Fruit fly (Drosophila melanogaster): ENCODE measurements around the gene SclA.
A peak's percentile ranks its signal among the peaks of the same experiment; 100 is the strongest.

SclA gene

DNA sequence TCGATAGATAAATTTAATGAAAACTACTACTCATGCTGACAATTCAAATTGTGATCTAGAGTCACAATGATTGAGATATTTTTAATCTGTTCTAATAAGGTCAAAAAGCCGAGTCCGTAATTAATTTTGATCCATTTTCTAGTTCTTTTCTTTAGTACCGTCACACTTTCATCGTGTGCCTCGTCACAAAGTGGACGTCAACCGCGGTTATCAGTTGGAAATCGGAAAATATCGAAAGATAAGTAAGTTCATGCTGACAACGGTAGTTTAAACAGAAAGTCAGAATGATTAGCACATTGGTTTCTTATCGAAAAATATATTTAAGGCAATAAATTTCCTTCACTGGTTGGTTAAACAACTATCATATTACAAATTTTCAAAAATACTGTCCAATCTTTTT lies 12.7 kb downstream of the SclA start:
- no peak for TF ChIP-seq CG17801 (GFP tag; optimal IDR thresholded peaks at IDR 0.05; ENCODE audit: partially characterized antibody)

DNA sequence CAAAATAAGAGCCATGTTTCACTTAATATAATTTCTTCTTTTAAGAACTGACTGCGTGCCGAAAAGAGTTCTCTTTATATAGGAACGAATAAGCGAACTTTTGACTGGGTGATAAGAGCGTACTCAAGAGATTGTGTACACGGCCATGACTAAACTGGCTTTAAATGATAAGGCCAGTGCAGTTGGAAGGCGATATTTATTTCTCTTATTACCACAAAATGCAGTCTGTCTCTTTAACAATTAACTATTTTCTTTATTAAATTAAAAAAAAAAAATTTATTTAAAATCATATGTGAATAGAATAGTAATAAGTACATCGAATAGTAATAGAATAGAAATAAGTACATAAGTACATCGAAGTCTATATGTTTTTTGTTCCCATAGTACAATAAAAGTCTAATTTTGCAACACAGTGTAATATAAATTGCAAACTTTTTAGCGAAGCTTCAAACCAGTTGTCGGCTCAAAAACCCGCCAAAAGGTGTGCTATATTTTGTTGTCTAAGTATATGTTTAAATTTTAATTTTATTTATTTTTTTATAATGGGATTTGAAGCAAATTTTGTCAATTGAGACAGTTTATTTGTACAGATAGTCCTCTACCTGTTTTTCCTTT lies 14.7 kb downstream of the SclA start, which contains the start of gene CG31810:
Gene CG31810 (minus strand): TSS at position 51 of the 615 bp plus-strand sequence.
- TF ChIP-seq CG17801 (GFP tag; optimal IDR thresholded peaks at IDR 0.05; ENCODE audit: partially characterized antibody) = no peak

DNA sequence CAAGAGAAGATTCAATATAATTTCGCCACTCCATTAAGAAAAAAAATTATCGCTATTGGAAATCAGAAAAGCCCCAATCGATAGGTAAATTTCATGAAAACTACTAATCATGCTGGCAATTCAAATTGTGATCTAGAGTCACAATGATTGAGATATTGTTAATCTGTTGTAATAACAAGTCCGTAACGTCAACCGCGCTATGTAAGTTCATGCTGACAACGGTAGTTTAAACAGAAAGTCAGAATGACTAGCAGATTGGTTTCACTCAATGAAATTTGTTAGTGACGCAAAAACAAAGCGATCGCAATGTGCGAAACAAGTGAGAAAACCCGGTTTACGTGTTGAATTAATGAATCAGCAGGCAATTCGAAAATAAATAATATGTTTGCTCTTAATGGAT lies 19.4 kb downstream of the SclA start:
- TF ChIP-seq CG17801 (GFP tag; optimal IDR thresholded peaks at IDR 0.05; ENCODE audit: partially characterized antibody) = no peak

DNA sequence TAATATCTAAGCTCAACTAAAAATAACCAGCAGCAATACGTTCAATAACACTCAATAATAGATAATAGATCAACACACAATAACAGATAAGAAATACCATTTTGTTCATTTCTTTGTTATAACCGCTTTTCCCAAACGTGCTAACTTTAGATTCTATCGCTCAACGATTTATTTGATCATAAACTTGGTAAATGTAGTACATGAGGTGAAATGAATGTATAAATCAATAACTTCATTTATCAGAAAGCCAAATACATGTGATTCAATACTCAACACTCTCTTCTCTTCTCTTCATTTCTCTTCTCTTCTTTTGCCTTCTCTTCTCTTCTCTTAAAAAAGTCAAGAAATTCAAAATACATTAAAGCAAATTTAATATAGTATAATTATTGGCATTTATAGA lies 19.9 kb downstream of the SclA start:
- no peak for TF ChIP-seq CG17801 (GFP tag; optimal IDR thresholded peaks at IDR 0.05; ENCODE audit: partially characterized antibody)

DNA sequence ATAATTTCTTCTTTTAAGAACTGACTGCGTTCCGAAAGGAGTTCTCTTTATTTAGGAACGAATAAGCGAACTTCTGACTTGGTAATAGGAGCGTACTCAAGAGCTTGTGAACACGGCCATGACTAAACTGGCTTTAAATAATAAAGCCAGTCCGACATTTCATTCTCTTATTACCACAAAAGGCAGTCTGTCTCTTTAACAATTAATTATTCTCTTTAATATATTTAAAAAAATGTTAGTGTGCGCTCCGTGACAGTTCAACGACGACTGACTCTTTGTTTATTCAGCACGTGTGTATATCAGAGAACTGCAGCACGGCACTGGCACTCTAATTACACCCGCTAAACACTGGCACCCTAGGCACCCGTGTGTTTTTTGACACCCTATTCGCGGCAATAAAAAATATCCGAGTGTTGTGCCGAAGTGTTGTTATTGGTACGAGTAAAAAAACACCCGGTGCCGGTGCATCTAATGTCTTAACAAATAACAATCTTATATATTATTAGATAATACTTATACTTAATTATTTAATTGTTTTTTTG lies 20.8 kb downstream of the SclA start, which contains the start of gene CG31809:
Gene CG31809 (minus strand): TSS at position 249 of the 542 bp plus-strand sequence.
- no peak for TF ChIP-seq CG17801 (GFP tag; optimal IDR thresholded peaks at IDR 0.05; ENCODE audit: partially characterized antibody)

DNA sequence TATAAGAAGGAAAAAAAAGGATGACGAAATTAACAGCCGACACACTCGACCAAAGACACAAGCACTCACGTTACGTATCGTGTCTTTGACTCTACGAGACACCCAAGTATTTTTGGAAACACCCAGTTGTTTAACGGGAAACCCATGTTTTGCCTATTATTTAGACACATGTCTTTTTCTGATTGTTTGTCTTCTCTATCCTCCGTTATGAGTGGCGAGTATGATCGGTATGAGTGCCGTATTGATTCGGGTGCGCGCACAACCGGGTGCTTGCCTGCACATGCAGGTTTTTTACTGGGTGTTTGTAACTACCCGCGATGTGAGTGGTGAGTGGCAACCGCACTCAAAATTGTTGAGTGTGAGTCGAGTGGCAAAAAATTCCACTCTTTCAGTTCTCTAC lies 21.3 kb downstream of the SclA start:
- no peak for TF ChIP-seq CG17801 (GFP tag; optimal IDR thresholded peaks at IDR 0.05; ENCODE audit: partially characterized antibody)

DNA sequence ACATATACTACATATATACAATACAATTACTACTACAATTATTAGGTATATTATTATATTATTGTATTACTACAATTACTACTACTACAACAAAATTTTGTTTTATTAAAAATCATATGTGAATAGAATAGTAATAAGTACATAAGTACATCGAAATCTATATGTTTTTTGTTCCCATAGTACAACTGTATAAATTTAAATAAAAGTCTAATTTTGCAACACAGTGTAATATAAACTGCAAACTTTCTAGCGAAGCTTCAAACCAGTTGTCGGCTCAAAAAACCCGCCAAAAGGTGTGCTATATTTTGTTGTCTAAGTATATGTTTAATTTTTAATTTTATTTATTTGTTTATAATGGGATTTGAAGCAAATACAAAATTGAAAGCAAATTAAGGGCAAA lies 21.8 kb downstream of the SclA start:
- TF ChIP-seq CG17801 (GFP tag; optimal IDR thresholded peaks at IDR 0.05; ENCODE audit: partially characterized antibody) = no peak

DNA sequence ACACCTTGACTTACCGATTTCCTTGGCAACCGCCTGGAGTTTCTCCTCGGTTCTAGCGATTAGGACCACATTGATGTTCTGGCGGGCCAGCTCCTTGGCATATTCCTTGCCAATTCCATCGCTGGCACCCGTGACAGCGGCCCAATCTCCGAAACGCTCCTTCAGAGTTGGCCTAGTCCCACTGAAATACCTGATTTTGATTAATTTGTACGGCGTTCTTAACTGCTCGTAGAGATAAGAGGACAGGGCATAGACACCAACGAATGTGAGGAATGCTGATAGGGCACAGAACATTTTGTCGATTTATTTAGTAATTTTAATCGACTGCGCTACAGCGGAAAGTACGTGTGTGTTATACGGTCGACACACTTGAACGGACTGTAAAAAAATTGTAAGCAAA lies 23.4 kb downstream of the SclA start, which contains the start of gene CG6012:
Gene CG6012 (minus strand): TSS at position 364 of the 400 bp plus-strand sequence.
- TF ChIP-seq CG17801 (GFP tag; optimal IDR thresholded peaks at IDR 0.05; ENCODE audit: partially characterized antibody) = no peak

DNA sequence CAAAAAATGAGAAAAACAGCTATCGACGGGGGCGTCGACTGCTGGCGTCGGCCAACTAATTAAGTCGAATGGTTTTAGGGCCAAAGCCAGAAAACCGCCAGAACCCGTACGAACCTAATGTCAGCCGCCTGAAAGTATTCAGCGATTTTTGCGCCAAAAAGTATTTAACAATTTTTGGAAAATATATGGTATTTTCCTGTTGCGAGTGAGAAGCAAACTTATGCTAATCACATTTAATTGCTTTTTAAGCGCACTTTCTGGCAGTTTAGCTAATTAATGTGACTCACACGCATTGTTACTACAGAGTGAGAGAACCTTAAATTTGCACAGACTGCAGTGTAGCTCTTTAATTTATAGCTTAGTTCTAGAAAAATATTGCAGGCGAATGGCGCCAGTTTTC lies 24.8 kb downstream of the SclA start:
- no peak for TF ChIP-seq CG17801 (GFP tag; optimal IDR thresholded peaks at IDR 0.05; ENCODE audit: partially characterized antibody)

DNA sequence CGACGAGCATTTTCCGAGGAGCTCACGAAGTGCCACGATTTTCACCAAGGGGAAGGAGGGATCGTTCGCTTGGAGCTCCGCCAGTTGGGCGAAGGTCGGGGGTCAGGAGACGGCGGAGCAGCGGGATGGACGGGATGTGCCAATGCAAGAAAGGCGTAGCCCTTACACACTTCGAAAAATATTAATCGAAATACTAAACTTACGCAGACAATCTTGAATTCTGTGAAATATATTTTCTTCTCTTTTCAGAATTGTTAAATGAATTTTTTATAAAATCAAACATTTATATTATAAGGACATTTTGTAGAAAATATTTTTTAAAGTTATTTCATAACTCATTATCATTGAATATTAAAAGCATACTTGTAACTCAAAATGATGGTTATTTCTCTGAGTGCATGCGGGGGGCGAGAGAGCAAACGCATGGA lies 31.1 kb downstream of the SclA start:
- no peak for TF ChIP-seq CG17801 (GFP tag; optimal IDR thresholded peaks at IDR 0.05; ENCODE audit: partially characterized antibody)

DNA sequence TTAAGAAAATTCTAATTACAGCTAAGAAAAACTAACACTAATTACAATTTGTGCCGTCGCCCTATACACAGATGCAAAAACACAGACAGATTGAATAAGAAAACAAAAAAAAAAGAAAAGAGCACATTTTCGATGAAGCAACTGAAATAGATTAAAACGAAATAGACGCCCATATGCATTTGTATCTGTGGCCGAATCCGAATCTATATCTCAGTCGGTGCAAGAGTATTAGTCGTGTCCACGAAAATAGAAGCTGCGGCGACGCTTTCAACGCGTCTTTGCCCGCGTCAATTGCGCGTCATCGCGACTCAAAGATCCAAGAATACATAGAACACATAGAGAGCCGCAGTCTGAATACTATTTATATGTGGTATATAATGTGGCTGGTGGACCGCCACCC lies 37.2 kb downstream of the SclA start:
- no peak for TF ChIP-seq CG17801 (GFP tag; optimal IDR thresholded peaks at IDR 0.05; ENCODE audit: partially characterized antibody)

DNA sequence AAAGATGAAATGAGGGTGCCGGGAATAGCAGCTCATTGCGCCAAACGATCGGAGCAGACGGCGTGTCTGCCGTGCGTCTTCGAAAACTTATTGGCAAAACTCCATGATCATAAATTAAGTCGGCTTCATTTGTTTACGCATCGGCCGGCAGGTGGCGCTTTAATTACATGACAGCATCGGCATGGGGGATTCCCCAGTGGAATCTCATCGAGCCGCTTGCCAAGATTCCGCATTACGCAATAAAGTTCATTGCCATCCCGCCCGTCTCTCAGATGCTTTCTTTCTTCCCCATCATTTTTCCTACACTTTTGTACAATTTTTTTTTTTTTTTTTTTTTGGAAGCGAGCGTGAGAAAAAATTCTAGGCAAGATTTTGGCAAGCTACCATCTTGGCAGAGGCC lies 38.8 kb downstream of the SclA start:
- no peak for TF ChIP-seq CG17801 (GFP tag; optimal IDR thresholded peaks at IDR 0.05; ENCODE audit: partially characterized antibody)

DNA sequence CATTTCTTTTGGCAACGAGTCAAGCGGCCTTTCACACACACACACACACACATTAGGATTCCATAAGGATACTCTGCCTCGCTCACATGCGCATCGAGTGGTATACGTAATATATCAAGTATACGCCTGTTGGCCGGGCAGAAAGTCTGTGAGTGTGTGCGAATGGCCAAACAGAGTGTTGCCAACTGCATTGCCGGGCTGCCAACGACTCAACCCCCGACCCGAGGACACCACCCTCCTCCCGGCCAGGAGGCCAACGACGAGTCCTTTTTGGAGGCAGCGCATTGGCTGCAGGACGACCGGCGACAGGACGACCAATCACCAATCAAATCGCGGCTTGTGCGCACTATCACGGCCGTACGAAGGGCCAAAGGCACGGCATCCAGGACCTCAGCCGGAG lies 39.9 kb downstream of the SclA start:
- no peak for TF ChIP-seq CG17801 (GFP tag; optimal IDR thresholded peaks at IDR 0.05; ENCODE audit: partially characterized antibody)

DNA sequence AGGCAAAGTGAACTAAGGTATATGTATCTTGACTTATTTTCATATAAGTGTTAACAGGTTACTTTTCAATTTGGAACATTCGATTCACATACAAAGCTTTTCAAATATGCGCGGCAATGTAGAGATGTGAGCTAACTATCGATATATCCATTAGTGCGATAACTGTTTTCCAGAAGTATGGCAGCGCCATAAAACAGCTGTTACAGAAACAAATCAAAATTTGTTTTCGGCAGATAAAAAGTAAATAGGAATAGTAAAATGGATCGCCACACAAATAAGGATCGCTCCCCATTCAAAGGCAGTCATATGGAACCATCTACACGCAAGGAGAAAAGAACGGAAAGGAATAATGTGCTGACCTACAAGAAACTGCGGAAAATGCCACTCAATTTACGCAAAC lies 41.5 kb downstream of the SclA start, which contains the start of the genes CG32832, CG31743 and CG34313:
Gene CG32832 (minus strand): TSS at position 3 of the 400 bp plus-strand sequence.
Gene CG31743 (plus strand): TSS at position 230 of the 400 bp plus-strand sequence.
Gene CG34313 (plus strand): TSS at position 230 of the 400 bp plus-strand sequence.
- TF ChIP-seq CG17801 (GFP tag; optimal IDR thresholded peaks at IDR 0.05; ENCODE audit: partially characterized antibody) = no peak

DNA sequence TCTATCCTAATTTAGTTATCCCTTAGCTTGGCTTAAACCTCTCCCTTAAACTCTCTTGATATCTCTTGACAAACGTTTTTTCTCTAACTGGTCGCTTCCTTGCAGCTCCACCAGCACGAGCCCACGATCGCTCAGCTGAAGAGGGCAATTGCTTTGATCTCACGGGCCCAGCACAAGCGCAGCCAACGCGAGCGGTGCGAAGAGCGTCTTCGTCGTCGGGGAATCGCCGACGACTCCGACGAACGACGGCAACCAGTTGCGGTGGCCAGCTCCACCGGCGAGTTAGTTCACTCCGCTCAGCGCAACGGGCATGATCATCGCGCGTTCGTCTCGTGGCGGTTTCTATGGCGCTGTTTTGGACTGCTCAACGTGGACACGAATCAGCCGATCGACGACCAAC lies 43.2 kb downstream of the SclA start:
- TF ChIP-seq CG17801 (GFP tag; optimal IDR thresholded peaks at IDR 0.05; ENCODE audit: partially characterized antibody) = peak; percentile 43

DNA sequence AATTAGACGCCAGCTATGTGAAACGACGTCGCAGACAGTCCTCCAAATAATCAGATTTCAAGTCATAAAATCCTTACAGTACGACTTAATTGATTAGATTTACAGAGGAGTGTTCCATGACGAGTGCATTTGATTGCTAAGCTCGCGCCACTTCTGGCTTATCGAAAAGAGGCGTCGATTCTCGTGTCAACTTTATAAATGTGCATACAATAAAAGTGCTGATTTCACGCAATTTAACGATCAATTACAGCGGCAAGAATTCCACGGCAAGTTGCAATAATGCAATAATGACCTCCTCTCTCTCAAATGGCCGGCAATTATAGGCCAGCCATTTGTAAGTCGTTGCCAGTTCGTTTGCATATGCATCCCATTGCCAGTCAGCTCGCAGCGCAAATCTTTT lies 44.6 kb downstream of the SclA start:
- TF ChIP-seq CG17801 (GFP tag; optimal IDR thresholded peaks at IDR 0.05; ENCODE audit: partially characterized antibody) = no peak

Data from ovary, adult (tissue).